Worm (Caenorhabditis elegans) whole organism, L1 larva: Measurements from ENCODE around the gene fbxc-36.
"Not testable (repeated sequence)": the region's sequence is repeated elsewhere in the genome, so short reads cannot be mapped to it uniquely, and the experiment has no call there.

Experiments used
- C04F5.9 ChIP-seq: sonication (generic microtip); optimal IDR thresholded peaks from 2 replicates; lab custom pipeline; 2016; ENCODE audit warnings: missing genetic modification characterization, missing compliant biosample characterization
- aly-2 ChIP-seq: fragments of 150-350 bp; optimal IDR thresholded peaks from 2 replicates; lab custom pipeline; 2014; ENCODE audit warnings: missing biosample characterization, missing genetic modification characterization
- ceh-8 ChIP-seq: fragments of 200-800 bp; sonication (Bioruptor generic); optimal IDR thresholded peaks from 2 replicates; lab custom pipeline; 2018; ENCODE audit warnings: mild to moderate bottlenecking, missing genetic modification characterization, moderate library complexity, missing compliant biosample characterization
- elt-2 ChIP-seq: sonication (generic microtip); optimal IDR thresholded peaks from 2 replicates; lab custom pipeline; 2016; ENCODE audit warnings: missing genetic modification characterization, mild to moderate bottlenecking, inconsistent platforms, missing compliant biosample characterization, missing genetic modification reagents
- lin-15B ChIP-seq: fragments of 150-350 bp; sonication (generic microtip); optimal IDR thresholded peaks from 3 replicates; lab custom pipeline; 2014; ENCODE audit warnings: missing biosample characterization, missing genetic modification characterization
- lir-3 ChIP-seq: sonication (generic microtip); optimal IDR thresholded peaks from 2 replicates; lab custom pipeline; 2016; ENCODE audit warnings: mild to moderate bottlenecking, missing genetic modification characterization, moderate library complexity, missing compliant biosample characterization; ENCODE audit not compliant: poor library complexity
- nhr-237 ChIP-seq: fragments of 150-350 bp; optimal IDR thresholded peaks from 2 replicates; lab custom pipeline; 2014; ENCODE audit warnings: missing biosample characterization, missing genetic modification characterization
- snpc-4 ChIP-seq: fragments of 150-350 bp; optimal IDR thresholded peaks from 2 replicates; lab custom pipeline; 2014; ENCODE audit warnings: missing biosample characterization, missing genetic modification characterization
- unc-62 ChIP-seq: fragments of 150-350 bp; optimal IDR thresholded peaks from 2 replicates; lab custom pipeline; 2014; ENCODE audit warnings: missing biosample characterization, missing genetic modification reagents, missing genetic modification characterization
- zag-1 ChIP-seq: fragments of 150-350 bp; optimal IDR thresholded peaks from 2 replicates; lab custom pipeline; 2014; ENCODE audit warnings: missing biosample characterization, missing genetic modification characterization

ce11 chrII:985703-986102 lies 44.9 kb downstream of the fbxc-36 start, which contains the start of gene fbxc-40:
- not testable (repeated sequence) for TF ChIP-seq lir-3 (tag; lab: Kevin White, UChicago); snpc-4 (tag; lab: Kevin White, UChicago); zag-1; nhr-237; aly-2; C04F5.9 (tag; lab: Kevin White, UChicago); lin-15B; ceh-8; unc-62 (GFP tag; lab: Kevin White, UChicago); elt-2 (tag; lab: Kevin White, UChicago)
